Fruit fly (Drosophila melanogaster): ENCODE results near the gene CG13082.

Gene CG13082

DNA sequence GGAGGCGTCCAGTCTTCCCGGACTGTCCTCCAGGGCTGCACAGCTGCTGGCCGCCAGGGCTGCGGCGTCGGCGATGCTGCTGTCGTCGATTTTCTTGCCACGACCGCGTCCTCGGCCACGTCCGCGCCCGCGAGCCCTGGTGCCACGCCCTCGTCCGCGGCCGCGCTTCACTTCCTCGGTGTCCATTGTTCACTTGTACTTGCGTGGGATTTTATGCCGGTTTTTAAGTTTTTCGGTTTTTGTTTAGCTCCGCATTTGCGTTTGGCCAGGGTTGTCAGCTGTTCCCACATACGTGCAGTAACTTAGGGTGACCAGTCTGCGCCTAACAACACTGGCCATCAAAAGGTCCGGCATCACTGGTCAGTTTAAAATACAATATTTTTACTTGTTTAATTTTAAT is 44.0 kb downstream of the CG13082 start, which contains the start of gene Hakai (continued):
- peak; percentile 42 for TF ChIP-seq CG9797 (GFP tag; optimal IDR thresholded peaks at IDR 0.05)
- peak; percentile 70 for TF ChIP-seq phol (tag; optimal IDR thresholded peaks at IDR 0.05)
- peak; percentile 72 for TF ChIP-seq NFAT (GFP tag; IDR thresholded peaks at IDR 0.05)
- peak; percentile 45 for TF ChIP-seq CG18764 (GFP tag; optimal IDR thresholded peaks at IDR 0.05)
- peak; percentile 30 for TF ChIP-seq CG10543 (GFP tag; optimal IDR thresholded peaks at IDR 0.05)
- no peak for TF ChIP-seq lov (optimal IDR thresholded peaks at IDR 0.05)
- no peak for TF ChIP-seq lov (GFP tag; IDR thresholded peaks at IDR 0.05)
- TF ChIP-seq CG31365 (tag; optimal IDR thresholded peaks at IDR 0.05), result no peak
- TF ChIP-seq CG31388 (GFP tag; optimal IDR thresholded peaks at IDR 0.05), result no peak
- peak; percentile 53 for TF ChIP-seq CG10654 (GFP tag; optimal IDR thresholded peaks at IDR 0.05)
- TF ChIP-seq CG10267 (tag; optimal IDR thresholded peaks at IDR 0.05), result peak; percentile 94
- peak; percentile 41 for TF ChIP-seq crc (GFP tag; optimal IDR thresholded peaks at IDR 0.05)
- peak; percentile 13 for TF ChIP-seq CG12391 (tag; optimal IDR thresholded peaks at IDR 0.05)
- TF ChIP-seq CG9437 (GFP tag; optimal IDR thresholded peaks at IDR 0.05), result no peak
- peak; percentile 65 to 73 for TF ChIP-seq dpn (GFP tag; optimal IDR thresholded peaks at IDR 0.05)
- TF ChIP-seq cato (GFP tag; optimal IDR thresholded peaks at IDR 0.05; ENCODE audit: borderline replicate concordance), result no peak
- TF ChIP-seq Nf-YA (GFP tag; IDR thresholded peaks at IDR 0.05), result no peak
- peak; percentile 40 for TF ChIP-seq Bteb2 (GFP tag; optimal IDR thresholded peaks at IDR 0.05)
- no peak for TF ChIP-seq Sry-β (GFP tag; optimal IDR thresholded peaks at IDR 0.05)
- peak; percentile 50; the same call in 1 of the 2 replicates for TF ChIP-seq CG6272 (GFP tag; IDR thresholded peaks at IDR 0.05)
- peak; percentile 75 for TF ChIP-seq ems (GFP tag; optimal IDR thresholded peaks at IDR 0.05)
- peak; percentile 42 for TF ChIP-seq CG7271 (tag; optimal IDR thresholded peaks at IDR 0.05)
- TF ChIP-seq CG18262 (tag; optimal IDR thresholded peaks at IDR 0.05), result peak; percentile 5
- TF ChIP-seq ssp (GFP tag; IDR thresholded peaks at IDR 0.05), result peak; percentile 57
- TF ChIP-seq gsb (GFP tag; IDR thresholded peaks at IDR 0.05), result no peak
- peak; percentile 56 for TF ChIP-seq tx (GFP tag; optimal IDR thresholded peaks at IDR 0.05)
- TF ChIP-seq CG8765 (GFP tag; IDR thresholded peaks at IDR 0.05), result no peak
- peak; percentile 14 for TF ChIP-seq CG7556 (GFP tag; optimal IDR thresholded peaks at IDR 0.05)
- TF ChIP-seq Atf-2 (GFP tag; optimal IDR thresholded peaks at IDR 0.05), result no peak
- TF ChIP-seq Taf1 (GFP tag; IDR thresholded peaks at IDR 0.05), result peak; percentile 11; the same call in 1 of the 2 replicates
- no peak for TF ChIP-seq Awh (GFP tag; IDR thresholded peaks at IDR 0.05)
- TF ChIP-seq CG15479 (GFP tag; optimal IDR thresholded peaks at IDR 0.05), result no peak
- TF ChIP-seq ranshi (GFP tag; IDR thresholded peaks at IDR 0.05), result peak; percentile 82
- peak; percentile 62 for TF ChIP-seq Ptx1 (GFP tag; IDR thresholded peaks at IDR 0.05)
- TF ChIP-seq dan (GFP tag; IDR thresholded peaks at IDR 0.05), result no peak
- 0 out of 2 replicates have a peak, but pooled peaks have one; percentile 33 for TF ChIP-seq bbx (GFP tag; IDR thresholded peaks at IDR 0.05; ENCODE audit: partially characterized antibody)
- TF ChIP-seq Dek (tag; optimal IDR thresholded peaks at IDR 0.05), result no peak
- TF ChIP-seq CG1233 (GFP tag; optimal IDR thresholded peaks at IDR 0.05), result no peak
- TF ChIP-seq pfk (GFP tag; optimal IDR thresholded peaks at IDR 0.05), result no peak
- TF ChIP-seq zen (tag; optimal IDR thresholded peaks at IDR 0.05), result no peak
- peak; percentile 46; the same call in 2 of the 3 replicates for TF ChIP-seq croc (GFP tag; conservative IDR thresholded peaks at IDR 0.05)
- peak; percentile 53 for TF ChIP-seq Hsf (GFP tag; optimal IDR thresholded peaks at IDR 0.05)
- TF ChIP-seq Antp (GFP tag; optimal IDR thresholded peaks at IDR 0.05), result peak; percentile 82
- peak; percentile 63 for TF ChIP-seq lmd (GFP tag; IDR thresholded peaks at IDR 0.05)
- TF ChIP-seq Adf1 (GFP tag; IDR thresholded peaks at IDR 0.05), result peak; percentile 37; the same call in 1 of the 2 replicates
- no peak for TF ChIP-seq pita (GFP tag; optimal IDR thresholded peaks at IDR 0.05)
- peak; percentile 75 for TF ChIP-seq CG2120 (GFP tag; optimal IDR thresholded peaks at IDR 0.05)
- peak; percentile 77 for TF ChIP-seq CHES-1-like (GFP tag; optimal IDR thresholded peaks at IDR 0.05)
- no peak for TF ChIP-seq TFAM (GFP tag; optimal IDR thresholded peaks at IDR 0.05)
- peak; percentile 10 for TF ChIP-seq CG8924 (tag; optimal IDR thresholded peaks at IDR 0.05)
- TF ChIP-seq Bgb (GFP tag; IDR thresholded peaks at IDR 0.05; ENCODE audit: partially characterized antibody), result peak; percentile 51
- no peak for TF ChIP-seq CG10431 (GFP tag; optimal IDR thresholded peaks at IDR 0.05)
